Worm (Caenorhabditis elegans) whole organism, late embryonic: Measurements from ENCODE around the gene Y15E3A.4.

Experiments
- ama-1 ChIP-seq: fragments of 150-350 bp; optimal IDR thresholded peaks from 2 replicates; lab custom pipeline; 2014
- ceh-2 ChIP-seq: sonication (generic microtip); optimal IDR thresholded peaks from 2 replicates; lab custom pipeline; 2016; ENCODE audit warnings: missing genotype, missing genetic modification characterization, missing compliant biosample characterization
- che-1 ChIP-seq: sonication (generic microtip); optimal IDR thresholded peaks from 2 replicates; lab custom pipeline; 2016; ENCODE audit warnings: mild to moderate bottlenecking, missing genetic modification characterization, missing compliant biosample characterization
- elt-2 ChIP-seq: sonication (generic microtip); optimal IDR thresholded peaks from 2 replicates; lab custom pipeline; 2016; ENCODE audit warnings: missing genetic modification reagents, missing genetic modification characterization, missing compliant biosample characterization
- fkh-10 ChIP-seq: fragments of 150-350 bp; optimal IDR thresholded peaks from 2 replicates; lab custom pipeline; 2014; ENCODE audit warnings: missing biosample characterization, missing genetic modification reagents, missing genetic modification characterization
- hlh-30 ChIP-seq: sonication (generic microtip); optimal IDR thresholded peaks from 2 replicates; lab custom pipeline; 2017; ENCODE audit warnings: antibody characterized with exemption, missing genetic modification characterization, missing compliant biosample characterization; ENCODE audit not compliant: insufficient read depth
- lin-11 ChIP-seq: fragments of 200-800 bp; sonication (Bioruptor generic); optimal IDR thresholded peaks from 2 replicates; lab custom pipeline; 2018; ENCODE audit warnings: mild to moderate bottlenecking, missing genetic modification characterization, missing compliant biosample characterization
- nhr-11 ChIP-seq: fragments of 150-350 bp; optimal IDR thresholded peaks from 2 replicates; lab custom pipeline; 2014; ENCODE audit warnings: missing biosample characterization, missing genetic modification characterization
- pag-3 ChIP-seq: sonication (generic microtip); optimal IDR thresholded peaks from 2 replicates; lab custom pipeline; 2016; ENCODE audit warnings: missing compliant biosample characterization, missing genetic modification characterization, borderline replicate concordance
- ref-2 ChIP-seq: sonication (generic microtip); optimal IDR thresholded peaks from 2 replicates; lab custom pipeline; 2016; ENCODE audit warnings: missing genetic modification characterization, missing compliant biosample characterization
- sdc-2 ChIP-seq: sonication (generic microtip); optimal IDR thresholded peaks from 2 replicates; lab custom pipeline; 2016; ENCODE audit warnings: missing genotype, missing genetic modification characterization, missing compliant biosample characterization
- zip-5 ChIP-seq: sonication (generic microtip); optimal IDR thresholded peaks from 2 replicates; lab custom pipeline; 2016; ENCODE audit warnings: missing genetic modification characterization, missing compliant biosample characterization
- ztf-16 ChIP-seq: sonication (generic microtip); optimal IDR thresholded peaks from 2 replicates; lab custom pipeline; 2017; ENCODE audit warnings: missing genetic modification characterization, missing compliant biosample characterization

ce11 chrX:15376580-15376979 lies 45.8 kb downstream of the Y15E3A.4 start:
- TF ChIP-seq ztf-16 (tag; lab: Kevin White, UChicago) (no peak), elt-2 (tag; lab: Kevin White, UChicago) (peak; percentile 9), pag-3 (no peak), nhr-11 (tag; lab: Kevin White, UChicago) (no peak), ama-1 (lab: Kevin White, UChicago) (no peak), ceh-2 (tag; lab: Kevin White, UChicago) (no peak), che-1 (tag; lab: Kevin White, UChicago) (no peak), sdc-2 (tag; lab: Kevin White, UChicago) (no peak), zip-5 (tag; lab: Kevin White, UChicago) (no peak), lin-11 (tag; lab: Kevin White, UChicago) (no peak), fkh-10 (no peak), ref-2 (tag; lab: Kevin White, UChicago) (peak; percentile 50), hlh-30 (tag; lab: Kevin White, UChicago) (no peak)
